Fruit fly (Drosophila melanogaster): Measurements from ENCODE around the gene Gr10a.

- TF ChIP-seq CG10462 (GFP tag; optimal IDR thresholded peaks at IDR 0.05) (no peak), Med (GFP tag) (no peak), stc (GFP tag; IDR thresholded peaks at IDR 0.05) (no peak), trem (tag; optimal IDR thresholded peaks at IDR 0.05) (no peak)
Measured at dm6 chrX:11404247-11404646, 13.0 kb downstream of the Gr10a start.
